Fruit fly (Drosophila melanogaster): ENCODE data around the gene CG17560.
A peak's percentile ranks its signal among the peaks of the same experiment; 100 is the strongest.

The CG17560 gene

dm6 chr3R:16652091-16652490 lies 34.3 kb downstream of the CG17560 start, which contains the start of gene CG14907 (continued):
- TF ChIP-seq fd64A (GFP tag; optimal IDR thresholded peaks at IDR 0.05): no peak
- no peak for TF ChIP-seq ham (GFP tag; IDR thresholded peaks at IDR 0.05)
- no peak for TF ChIP-seq vfl (GFP tag; optimal IDR thresholded peaks at IDR 0.05)
- no peak for TF ChIP-seq CoRest (tag; optimal IDR thresholded peaks at IDR 0.05)
- no peak for TF ChIP-seq Mes4 (GFP tag; optimal IDR thresholded peaks at IDR 0.05)
- no peak for TF ChIP-seq lab (GFP tag; optimal IDR thresholded peaks at IDR 0.05)
- TF ChIP-seq CG8359 (GFP tag; optimal IDR thresholded peaks at IDR 0.05; ENCODE audit: borderline replicate concordance): no peak
- no peak for TF ChIP-seq Usf (GFP tag; optimal IDR thresholded peaks at IDR 0.05)
- TF ChIP-seq CG8089 (GFP tag; optimal IDR thresholded peaks at IDR 0.05): no peak
- no peak for TF ChIP-seq Doc2 (GFP tag; IDR thresholded peaks at IDR 0.05)
- TF ChIP-seq fd102C (GFP tag; optimal IDR thresholded peaks at IDR 0.05): no peak
- TF ChIP-seq Nf-YB (GFP tag; optimal IDR thresholded peaks at IDR 0.05): no peak
- no peak for TF ChIP-seq CG5245 (GFP tag; optimal IDR thresholded peaks at IDR 0.05)
- no peak for TF ChIP-seq CG8924 (tag; optimal IDR thresholded peaks at IDR 0.05)
- no peak for TF ChIP-seq Hr78 (GFP tag; optimal IDR thresholded peaks at IDR 0.05)
- TF ChIP-seq tna (GFP tag; IDR thresholded peaks at IDR 0.05; ENCODE audit: partially characterized antibody): peak; percentile 68
- no peak for TF ChIP-seq CG17912 (GFP tag; optimal IDR thresholded peaks at IDR 0.05)
- TF ChIP-seq ewg (GFP tag; optimal IDR thresholded peaks at IDR 0.05): no peak
- TF ChIP-seq CG30403 (GFP tag; optimal IDR thresholded peaks at IDR 0.05): no peak
- TF ChIP-seq Dfd (GFP tag; optimal IDR thresholded peaks at IDR 0.05): no peak
- TF ChIP-seq gsb-n (tag; optimal IDR thresholded peaks at IDR 0.05): no peak
- TF ChIP-seq hbn (GFP tag; IDR thresholded peaks at IDR 0.05; ENCODE audit: partially characterized antibody): peak; percentile 68
- no peak for TF ChIP-seq Trl (optimal IDR thresholded peaks at IDR 0.05)
- TF ChIP-seq Trl (GFP tag; optimal IDR thresholded peaks at IDR 0.05): no peak
- no peak for TF ChIP-seq Tbp (GFP tag; optimal IDR thresholded peaks at IDR 0.05)
- TF ChIP-seq ash1 (GFP tag; optimal IDR thresholded peaks at IDR 0.05): no peak
- TF ChIP-seq CG15011 (GFP tag; optimal IDR thresholded peaks at IDR 0.05): no peak
- TF ChIP-seq gce (GFP tag; IDR thresholded peaks at IDR 0.05): no peak
- no peak for TF ChIP-seq slbo (GFP tag; IDR thresholded peaks at IDR 0.05)
- no peak for TF ChIP-seq CG13424 (tag; optimal IDR thresholded peaks at IDR 0.05)
- no peak for TF ChIP-seq fd96Cb (tag; optimal IDR thresholded peaks at IDR 0.05)
- no peak for TF ChIP-seq danr (GFP tag; IDR thresholded peaks at IDR 0.05)
- TF ChIP-seq CG15073 (GFP tag; optimal IDR thresholded peaks at IDR 0.05): no peak
- no peak for TF ChIP-seq tll (GFP tag; optimal IDR thresholded peaks at IDR 0.05)
- TF ChIP-seq luna (GFP tag; optimal IDR thresholded peaks at IDR 0.05): no peak
- no peak for TF ChIP-seq pfk (GFP tag; optimal IDR thresholded peaks at IDR 0.05)
- TF ChIP-seq klu (GFP tag; IDR thresholded peaks at IDR 0.05): no peak
- no peak for TF ChIP-seq hkb (optimal IDR thresholded peaks at IDR 0.05)
- no peak for TF ChIP-seq hkb (GFP tag; IDR thresholded peaks at IDR 0.05)
- TF ChIP-seq E2f2 (GFP tag; IDR thresholded peaks at IDR 0.05): peak; percentile 91
- no peak for TF ChIP-seq CG10565 (GFP tag; optimal IDR thresholded peaks at IDR 0.05)
- TF ChIP-seq CG14014 (GFP tag; IDR thresholded peaks at IDR 0.05): no peak
- no peak for TF ChIP-seq emc (GFP tag; optimal IDR thresholded peaks at IDR 0.05)
- no peak for TF ChIP-seq CG10366 (GFP tag; IDR thresholded peaks at IDR 0.05)
- no peak for TF ChIP-seq ken (GFP tag; IDR thresholded peaks at IDR 0.05)
- TF ChIP-seq CG34376 (GFP tag; optimal IDR thresholded peaks at IDR 0.05): peak; percentile 44
- TF ChIP-seq pita (GFP tag; optimal IDR thresholded peaks at IDR 0.05): no peak
- peak; percentile 53 for TF ChIP-seq CG16813 (GFP tag; IDR thresholded peaks at IDR 0.05; ENCODE audit: partially characterized antibody)
- TF ChIP-seq lmd (GFP tag; IDR thresholded peaks at IDR 0.05): no peak
- no peak for TF ChIP-seq TFAM (GFP tag; optimal IDR thresholded peaks at IDR 0.05)
- no peak for TF ChIP-seq cad (GFP tag; optimal IDR thresholded peaks at IDR 0.05)
- no peak for TF ChIP-seq CG18599 (GFP tag; optimal IDR thresholded peaks at IDR 0.05)
